Worm (Caenorhabditis elegans) whole organism, young adult: ENCODE measurements around the gene B0280.11.

Experiments used
- B0261.1 ChIP-seq: sonication (generic microtip); optimal IDR thresholded peaks from 2 replicates; lab custom pipeline; 2016; ENCODE audit warnings: mild to moderate bottlenecking, missing genetic modification characterization, moderate library complexity, missing compliant biosample characterization
- F22D6.2 ChIP-seq: sonication (generic microtip); optimal IDR thresholded peaks from 2 replicates; lab custom pipeline; 2016; ENCODE audit warnings: mild to moderate bottlenecking, missing genetic modification characterization, missing compliant biosample characterization
- F23B12.7 ChIP-seq: sonication (generic microtip); optimal IDR thresholded peaks from 2 replicates; lab custom pipeline; 2017; ENCODE audit warnings: missing genetic modification characterization, mild to moderate bottlenecking, missing compliant biosample characterization, antibody characterized with exemption, moderate library complexity; ENCODE audit not compliant: insufficient read depth
- F49E8.2 ChIP-seq: sonication (generic microtip); optimal IDR thresholded peaks from 3 replicates; lab custom pipeline; 2017; ENCODE audit warnings: missing genetic modification characterization, mild to moderate bottlenecking, missing compliant biosample characterization, antibody characterized with exemption, moderate library complexity; ENCODE audit not compliant: insufficient read depth
- Y53F4B.3 ChIP-seq: fragments of 200-800 bp; sonication (Bioruptor generic); IDR thresholded peaks from 2 replicates; pipeline ENCODE4 v1.3.6; 2022; ENCODE audit warnings: missing genetic modification reagents, missing genetic modification characterization, missing compliant biosample characterization
- ZK185.1 ChIP-seq: sonication (generic microtip); optimal IDR thresholded peaks from 2 replicates; lab custom pipeline; 2016; ENCODE audit warnings: mild to moderate bottlenecking, missing genetic modification characterization, missing compliant biosample characterization; ENCODE audit not compliant: poor library complexity, severe bottlenecking
- akir-1 ChIP-seq: fragments of 200-800 bp; sonication (Bioruptor generic); optimal IDR thresholded peaks from 2 replicates; lab custom pipeline; 2018; ENCODE audit warnings: mild to moderate bottlenecking, missing genetic modification characterization, moderate library complexity, missing compliant biosample characterization
- atf-7 ChIP-seq: sonication (generic microtip); optimal IDR thresholded peaks from 2 replicates; lab custom pipeline; 2017; ENCODE audit warnings: mild to moderate bottlenecking, missing genetic modification characterization, missing compliant biosample characterization
- attf-3 ChIP-seq: fragments of 200-800 bp; sonication (Bioruptor generic); conservative IDR thresholded peaks from 2 replicates; pipeline ENCODE4 v1.3.6; 2022; ENCODE audit warnings: missing genetic modification reagents, missing genetic modification characterization, missing compliant biosample characterization
- attf-6 ChIP-seq: fragments of 200-800 bp; sonication (Bioruptor generic); IDR thresholded peaks from 2 replicates; pipeline ENCODE4 v1.3.6; 2022; ENCODE audit warnings: missing genetic modification reagents, missing genetic modification characterization, missing compliant biosample characterization
- bed-1 ChIP-seq: fragments of 200-800 bp; sonication (Bioruptor generic); IDR thresholded peaks from 2 replicates; pipeline ENCODE4 v1.3.6; 2022; ENCODE audit warnings: missing genetic modification reagents, missing genetic modification characterization, missing compliant biosample characterization
- bed-2 ChIP-seq: fragments of 200-800 bp; sonication (Bioruptor generic); IDR thresholded peaks from 2 replicates; pipeline ENCODE4 v1.3.6; 2022; ENCODE audit warnings: missing genetic modification reagents, missing genetic modification characterization, missing compliant biosample characterization
- cebp-2 ChIP-seq: fragments of 200-800 bp; sonication (Bioruptor generic); IDR thresholded peaks from 2 replicates; pipeline ENCODE4 v1.3.6; 2022; ENCODE audit warnings: missing genetic modification characterization, missing compliant biosample characterization
- ceh-27 ChIP-seq: fragments of 200-800 bp; sonication (Bioruptor generic); optimal IDR thresholded peaks from 2 replicates; lab custom pipeline; 2018; ENCODE audit warnings: mild to moderate bottlenecking, missing genetic modification characterization, moderate library complexity, missing compliant biosample characterization
- ceh-58 ChIP-seq: fragments of 200-800 bp; sonication (Bioruptor generic); IDR thresholded peaks from 2 replicates; pipeline ENCODE4 v1.3.6; 2022; ENCODE audit warnings: missing genetic modification characterization, missing compliant biosample characterization
- dpl-1 ChIP-seq: fragments of 150-350 bp; optimal IDR thresholded peaks from 2 replicates; lab custom pipeline; 2014; ENCODE audit warnings: missing biosample characterization, missing genetic modification reagents, missing genetic modification characterization
- egrh-3 ChIP-seq: fragments of 200-800 bp; sonication (Bioruptor generic); IDR thresholded peaks from 2 replicates; pipeline ENCODE4 v1.3.6; 2022; ENCODE audit warnings: missing genetic modification reagents, missing genetic modification characterization, missing compliant biosample characterization
- ekl-4 ChIP-seq: fragments of 200-800 bp; sonication (Bioruptor generic); IDR thresholded peaks from 2 replicates; pipeline ENCODE4 v1.3.6; 2022; ENCODE audit warnings: missing genetic modification reagents, missing genetic modification characterization, missing compliant biosample characterization
- hlh-12 ChIP-seq: sonication (generic microtip); optimal IDR thresholded peaks from 2 replicates; lab custom pipeline; 2016; ENCODE audit warnings: missing genetic modification characterization, missing compliant biosample characterization
- hlh-26 ChIP-seq: fragments of 200-800 bp; sonication (Bioruptor generic); conservative IDR thresholded peaks from 2 replicates; pipeline ENCODE4 v1.3.6; 2022; ENCODE audit warnings: missing genetic modification reagents, missing genetic modification characterization, missing compliant biosample characterization
- hmg-1.2 ChIP-seq: fragments of 200-800 bp; sonication (Bioruptor generic); IDR thresholded peaks from 2 replicates; pipeline ENCODE4 v1.3.6; 2022; ENCODE audit warnings: missing genetic modification reagents, missing genetic modification characterization, missing compliant biosample characterization
- hrde-1 ChIP-seq: sonication (generic microtip); optimal IDR thresholded peaks from 2 replicates; lab custom pipeline; 2016; ENCODE audit warnings: missing genetic modification characterization, mild to moderate bottlenecking, missing compliant biosample characterization, moderate library complexity, missing genotype, missing genetic modification reagents, borderline replicate concordance
- lin-40 ChIP-seq: sonication (generic microtip); optimal IDR thresholded peaks from 2 replicates; lab custom pipeline; 2016; ENCODE audit warnings: missing genetic modification characterization, mild to moderate bottlenecking, missing compliant biosample characterization, missing genotype, missing genetic modification reagents
- madf-10 ChIP-seq: sonication (generic microtip); optimal IDR thresholded peaks from 2 replicates; lab custom pipeline; 2016; ENCODE audit warnings: mild to moderate bottlenecking, missing genetic modification characterization, missing compliant biosample characterization
- madf-8 ChIP-seq: fragments of 200-800 bp; sonication (Bioruptor generic); conservative IDR thresholded peaks from 2 replicates; pipeline ENCODE4 v1.3.6; 2022; ENCODE audit warnings: missing genetic modification reagents, missing genetic modification characterization, missing compliant biosample characterization
- mcd-1 ChIP-seq: fragments of 200-800 bp; sonication (Bioruptor generic); IDR thresholded peaks from 2 replicates; pipeline ENCODE4 v1.3.6; 2022; ENCODE audit warnings: missing genetic modification reagents, missing genetic modification characterization, missing compliant biosample characterization
- nhr-27 ChIP-seq: fragments of 200-800 bp; sonication (Bioruptor generic); optimal IDR thresholded peaks from 2 replicates; lab custom pipeline; 2018; ENCODE audit warnings: mild to moderate bottlenecking, missing genetic modification characterization, moderate library complexity, missing compliant biosample characterization
- nhr-80 ChIP-seq: sonication (generic microtip); optimal IDR thresholded peaks from 2 replicates; lab custom pipeline; 2016; ENCODE audit warnings: missing genetic modification characterization, missing compliant biosample characterization
- rpc-1 ChIP-seq, 2 experiments: fragments of 150-350 bp in 1 of 2; sonication (generic microtip) in 1 of 2; optimal IDR thresholded peaks; 2 replicates each; lab custom pipeline; 2014 to 2018; ENCODE audit warnings: missing biosample characterization in 1 of 2, missing genetic modification characterization in 1 of 2, missing genetic modification reagents in 1 of 2, missing genotype in 1 of 2
- snpc-1.3 ChIP-seq: sonication (generic microtip); optimal IDR thresholded peaks from 2 replicates; lab custom pipeline; 2017; ENCODE audit warnings: missing genetic modification characterization, mild to moderate bottlenecking, missing compliant biosample characterization, antibody characterized with exemption, moderate library complexity, missing genotype, missing genetic modification reagents; ENCODE audit not compliant: insufficient read depth
- snpc-3.4 ChIP-seq: sonication (generic microtip); optimal IDR thresholded peaks from 2 replicates; lab custom pipeline; 2017; ENCODE audit warnings: missing genetic modification characterization, mild to moderate bottlenecking, missing compliant biosample characterization, antibody characterized with exemption, moderate library complexity, missing genotype, missing genetic modification reagents
- somi-1 ChIP-seq: fragments of 200-800 bp; sonication (Bioruptor generic); optimal IDR thresholded peaks from 2 replicates; lab custom pipeline; 2018; ENCODE audit warnings: mild to moderate bottlenecking, missing genetic modification characterization, missing compliant biosample characterization
- tlf-1 ChIP-seq: fragments of 200-800 bp; sonication (Bioruptor generic); optimal IDR thresholded peaks from 2 replicates; lab custom pipeline; 2018; ENCODE audit warnings: mild to moderate bottlenecking, missing genetic modification characterization, missing compliant biosample characterization
- unc-62 ChIP-seq: fragments of 150-350 bp; optimal IDR thresholded peaks from 2 replicates; lab custom pipeline; 2014; ENCODE audit warnings: missing biosample characterization, missing genetic modification reagents, missing genetic modification characterization
- xnd-1 ChIP-seq: sonication (generic microtip); optimal IDR thresholded peaks from 2 replicates; lab custom pipeline; 2016; ENCODE audit warnings: missing genotype, missing genetic modification reagents, missing genetic modification characterization, missing compliant biosample characterization
- ztf-18 ChIP-seq: sonication (generic microtip); optimal IDR thresholded peaks from 2 replicates; lab custom pipeline; 2016; ENCODE audit warnings: missing genotype, mild to moderate bottlenecking, missing genetic modification characterization, missing compliant biosample characterization
- ztf-26 ChIP-seq: sonication (generic microtip); optimal IDR thresholded peaks from 2 replicates; lab custom pipeline; 2017; ENCODE audit warnings: missing genetic modification characterization, missing compliant biosample characterization

The B0280.11 gene

DNA sequence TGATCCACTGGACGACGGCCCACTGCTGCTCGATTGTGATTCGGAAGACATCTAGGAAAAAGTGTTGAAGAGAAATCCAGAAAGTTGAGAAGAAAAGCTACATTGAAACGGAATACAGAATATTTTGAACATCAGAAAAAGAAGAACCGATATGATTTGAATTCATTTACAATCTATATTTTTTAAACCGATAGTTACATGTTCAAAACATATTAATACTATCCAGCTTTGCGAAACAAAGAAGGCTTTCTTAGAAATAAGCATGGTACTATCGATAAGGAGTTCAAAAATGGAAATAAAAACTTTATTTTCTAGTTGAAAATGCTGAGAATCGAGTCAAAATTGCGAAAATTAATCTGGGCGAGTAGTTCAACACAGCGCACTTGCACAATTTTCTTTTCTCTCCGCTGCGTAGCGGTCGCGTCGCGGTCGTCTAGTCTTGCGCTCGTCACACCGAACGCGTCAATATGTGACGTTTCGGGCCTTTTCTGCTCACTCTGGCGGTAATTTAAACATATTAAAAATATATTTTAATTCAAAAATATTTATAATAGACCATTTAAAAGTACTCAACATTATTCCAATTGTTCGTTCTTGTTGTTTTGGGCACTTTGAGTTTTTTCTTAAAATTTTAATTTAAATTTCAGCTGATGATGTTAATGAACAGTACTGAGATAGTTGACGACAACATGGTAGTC lies 24.1 kb upstream of the B0280.11 start, which contains the start of the genes syf-2 and K04G7.1 (continued):
- no peak for TF ChIP-seq egrh-3
- TF ChIP-seq ceh-27 (GFP tag; lab: Kevin White, UChicago) = peak; percentile 69
- no peak for TF ChIP-seq hlh-26 (GFP tag; lab: Robert Waterston, UW)
- peak; percentile 93 for TF ChIP-seq mcd-1 (GFP tag; lab: Robert Waterston, UW)
- TF ChIP-seq F49E8.2 = peak; percentile 28
- peak; percentile 64 for TF ChIP-seq ZK185.1 (tag; lab: Kevin White, UChicago)
- peak; percentile 12 for TF ChIP-seq somi-1
- no peak for TF ChIP-seq B0261.1 (tag; lab: Kevin White, UChicago)
- no peak for TF ChIP-seq bed-2
- TF ChIP-seq F22D6.2 (tag; lab: Kevin White, UChicago) = no peak
- no peak for TF ChIP-seq hlh-12 (tag; lab: Kevin White, UChicago)
- peak; percentile 89 for TF ChIP-seq tlf-1 (GFP tag; lab: Kevin White, UChicago)
- peak; percentile 94 for TF ChIP-seq ekl-4 (GFP tag; lab: Robert Waterston, UW)
- TF ChIP-seq dpl-1 (GFP tag; lab: Kevin White, UChicago) = peak; percentile 77
- TF ChIP-seq attf-3 = peak; percentile 79
- peak; percentile 79 for TF ChIP-seq lin-40 (tag; lab: Kevin White, UChicago)
- no peak for TF ChIP-seq xnd-1 (tag; lab: Kevin White, UChicago)
- peak; percentile 51 for TF ChIP-seq ztf-26 (tag; lab: Kevin White, UChicago)
- peak; percentile 20 for TF ChIP-seq unc-62 (GFP tag; lab: Kevin White, UChicago)
- no peak for TF ChIP-seq cebp-2 (GFP tag; lab: Robert Waterston, UW)
- TF ChIP-seq madf-8 = peak; percentile 31; the same call in 1 of the 2 replicates
- TF ChIP-seq Y53F4B.3 (GFP tag; lab: Robert Waterston, UW) = no peak
- peak; percentile 68 for TF ChIP-seq nhr-80 (tag; lab: Kevin White, UChicago)
- peak; percentile 35 for TF ChIP-seq atf-7
- no peak for TF ChIP-seq ceh-58 (GFP tag; lab: Robert Waterston, UW)
- peak; percentile 97 for TF ChIP-seq ztf-18
- TF ChIP-seq snpc-1.3 (tag; lab: Kevin White, UChicago) = peak; percentile 76
- TF ChIP-seq rpc-1 (optimal IDR thresholded peaks at IDR 0.05; lab: Kevin White, UChicago) = no peak
- TF ChIP-seq rpc-1 (tag; optimal IDR thresholded peaks at IDR 0.05; lab: Kevin White, UChicago) = no peak
- TF ChIP-seq F23B12.7 (tag; lab: Kevin White, UChicago) = peak; percentile 80
- peak; percentile 73 for TF ChIP-seq hmg-1.2 (GFP tag; lab: Robert Waterston, UW)
- TF ChIP-seq attf-6 (GFP tag; lab: Robert Waterston, UW) = no peak
- TF ChIP-seq akir-1 (GFP tag; lab: Kevin White, UChicago) = no peak

DNA sequence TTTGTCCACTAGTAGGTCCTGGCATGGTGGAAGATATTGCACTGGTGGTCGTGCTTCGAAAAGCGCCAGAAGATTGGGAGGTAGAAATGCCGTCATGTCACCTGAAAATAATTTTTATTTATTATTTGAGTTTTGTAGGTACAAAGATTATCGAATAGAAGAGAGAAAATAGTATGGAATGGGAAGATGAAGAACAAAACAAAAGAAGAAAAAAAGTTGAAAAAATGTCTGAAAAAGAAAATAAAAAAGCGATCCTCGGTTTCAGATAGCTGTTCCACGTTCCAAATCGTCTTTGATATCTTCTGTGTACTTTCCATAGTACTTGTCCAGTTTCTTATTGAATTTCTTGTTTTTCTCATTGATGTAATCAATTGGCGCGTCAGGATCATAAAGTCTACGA lies 23.0 kb upstream of the B0280.11 start, which contains the start of gene rnp-7:
rnp-7 (minus strand) TSS at position 101 of the 400 bp plus-strand sequence.
- TF ChIP-seq hrde-1 (tag; lab: Kevin White, UChicago) (no peak), snpc-3.4 (tag; lab: Kevin White, UChicago) (no peak), hmg-1.2 (GFP tag; lab: Robert Waterston, UW) (no peak), unc-62 (GFP tag; lab: Kevin White, UChicago) (no peak), madf-10 (no peak), dpl-1 (GFP tag; lab: Kevin White, UChicago) (no peak), nhr-27 (tag; lab: Kevin White, UChicago) (no peak), bed-1 (GFP tag; lab: Robert Waterston, UW) (no peak)
